Fruit fly (Drosophila melanogaster) whole organism, adult: ENCODE results near the gene Aven.
A peak's percentile ranks its signal among the peaks of the same experiment; 100 is the strongest.

Source experiments
- CG11617 ChIP-seq: fragments of 200-800 bp; sonication (Bioruptor generic); optimal IDR thresholded peaks from 2 replicates; lab custom pipeline; 2017; ENCODE audit warnings: mild to moderate bottlenecking, missing biosample characterization, missing genetic modification reagents, missing genetic modification characterization
- CG12768 ChIP-seq: fragments of 200-800 bp; sonication (Bioruptor generic); optimal IDR thresholded peaks from 2 replicates; lab custom pipeline; 2017; ENCODE audit warnings: missing biosample characterization, missing genetic modification characterization, mild to moderate bottlenecking, moderate library complexity, missing genetic modification reagents
- CG14711 ChIP-seq: fragments of 200-800 bp; sonication (Bioruptor generic); optimal IDR thresholded peaks from 2 replicates; lab custom pipeline; 2018; ENCODE audit warnings: missing biosample characterization, mild to moderate bottlenecking, missing genetic modification characterization, moderate library complexity
- CG1620 ChIP-seq: fragments of 200-800 bp; sonication (Bioruptor generic); optimal IDR thresholded peaks from 2 replicates; lab custom pipeline; 2016; ENCODE audit warnings: missing biosample characterization, missing genetic modification characterization
- CG33017 ChIP-seq: fragments of 200-800 bp; sonication (Bioruptor generic); optimal IDR thresholded peaks from 2 replicates; lab custom pipeline; 2018; ENCODE audit warnings: missing biosample characterization, mild to moderate bottlenecking, missing genetic modification characterization, moderate library complexity
- CG5204 ChIP-seq: fragments of 200-800 bp; sonication (Bioruptor generic); optimal IDR thresholded peaks from 2 replicates; lab custom pipeline; 2016; ENCODE audit warnings: missing biosample characterization, missing genetic modification characterization
- CG7045 ChIP-seq: fragments of 200-800 bp; sonication (Bioruptor generic); optimal IDR thresholded peaks from 2 replicates; lab custom pipeline; 2017; ENCODE audit warnings: missing biosample characterization, mild to moderate bottlenecking, missing genetic modification characterization
- CG7101 ChIP-seq: fragments of 200-800 bp; sonication (Bioruptor generic); optimal IDR thresholded peaks from 2 replicates; lab custom pipeline; 2018; ENCODE audit warnings: missing biosample characterization, mild to moderate bottlenecking, missing genetic modification characterization, moderate library complexity
- Clk ChIP-seq: fragments of 200-800 bp; sonication (Bioruptor generic); optimal IDR thresholded peaks from 2 replicates; lab custom pipeline; 2017; ENCODE audit warnings: missing biosample characterization, missing genetic modification characterization
- Crg-1 ChIP-seq: fragments of 200-800 bp; sonication (Bioruptor generic); optimal IDR thresholded peaks from 2 replicates; lab custom pipeline; 2016; ENCODE audit warnings: missing biosample characterization, missing genetic modification characterization
- Hr96 ChIP-seq: fragments of 200-800 bp; sonication (Bioruptor generic); optimal IDR thresholded peaks from 2 replicates; lab custom pipeline; 2016; ENCODE audit warnings: missing biosample characterization, missing genetic modification characterization
- Mnt ChIP-seq: fragments of 200-800 bp; sonication (Bioruptor generic); optimal IDR thresholded peaks from 2 replicates; lab custom pipeline; 2016; ENCODE audit warnings: missing biosample characterization, mild to moderate bottlenecking, missing genetic modification characterization
- bab1 ChIP-seq: fragments of 200-800 bp; sonication (Bioruptor generic); optimal IDR thresholded peaks from 3 replicates; lab custom pipeline; 2019; ENCODE audit warnings: missing biosample characterization, mild to moderate bottlenecking, missing genetic modification characterization, moderate library complexity
- cic ChIP-seq: fragments of 200-800 bp; sonication (Bioruptor generic); optimal IDR thresholded peaks from 2 replicates; lab custom pipeline; 2017; ENCODE audit warnings: missing biosample characterization, mild to moderate bottlenecking, missing genetic modification characterization, moderate library complexity
- cnc ChIP-seq, 2 experiments: fragments of >200 bp; optimal IDR thresholded peaks; 2 replicates each; lab custom pipeline; 2017
- kay ChIP-seq: fragments of 200-800 bp; sonication (Bioruptor generic); peaks from one replicate; lab custom pipeline; 2016; ENCODE audit warnings: missing biosample characterization, missing genetic modification characterization, borderline replicate concordance
- ovo ChIP-seq: fragments of 200-800 bp; sonication (Bioruptor generic); optimal IDR thresholded peaks from 2 replicates; lab custom pipeline; 2016; ENCODE audit warnings: missing biosample characterization, missing genetic modification characterization
- pad ChIP-seq: fragments of 200-800 bp; sonication (Bioruptor generic); optimal IDR thresholded peaks from 3 replicates; lab custom pipeline; 2017; ENCODE audit warnings: missing biosample characterization, missing genetic modification characterization, mild to moderate bottlenecking, moderate library complexity, missing genetic modification reagents
- tj ChIP-seq: fragments of 200-800 bp; sonication (Bioruptor generic); optimal IDR thresholded peaks from 3 replicates; lab custom pipeline; 2017; ENCODE audit warnings: missing biosample characterization, mild to moderate bottlenecking, missing genetic modification characterization, moderate library complexity
- toe ChIP-seq: fragments of 200-800 bp; sonication (Bioruptor generic); optimal IDR thresholded peaks from 2 replicates; lab custom pipeline; 2016; ENCODE audit warnings: missing biosample characterization, missing genetic modification characterization

Gene Aven

DNA sequence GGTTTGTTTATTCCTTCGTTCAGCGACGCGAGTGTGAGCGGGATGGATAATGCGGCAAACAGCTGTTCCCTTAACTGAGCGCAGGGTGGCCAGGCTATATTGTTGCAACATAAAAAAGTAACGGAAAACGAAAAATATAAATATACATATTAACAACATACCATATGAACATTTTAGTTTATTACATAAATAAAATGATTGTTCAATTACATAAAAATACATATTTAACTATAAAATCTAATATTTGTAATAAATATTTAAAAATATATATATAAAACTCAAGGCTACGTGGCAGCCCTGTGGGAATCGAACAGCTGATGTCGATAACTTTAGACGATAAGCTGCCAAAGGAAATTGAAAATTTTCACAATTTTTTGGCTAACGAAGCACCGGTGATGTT, at the start of gene Aven, which contains the start of gene CG2540:
Aven (minus strand) TSS at position 77 of the 400 bp plus-strand sequence.
CG2540 (plus strand) TSS at position 315 of the 400 bp plus-strand sequence.
- TF ChIP-seq ovo (GFP tag; lab: Kevin White, UChicago) (peak; percentile 87), Hr96 (GFP tag; lab: Kevin White, UChicago) (no peak), tj (peak; percentile 69), CG5204 (GFP tag; lab: Kevin White, UChicago) (no peak), Crg-1 (GFP tag; lab: Kevin White, UChicago) (peak; percentile 66), CG12768 (GFP tag; lab: Kevin White, UChicago) (peak; percentile 71), CG11617 (peak; percentile 91), CG14711 (tag; lab: Kevin White, UChicago) (peak; percentile 99), bab1 (GFP tag; lab: Kevin White, UChicago) (peak; percentile 94), pad (peak; percentile 75), CG7101 (tag; lab: Kevin White, UChicago) (peak; percentile 94), CG7045 (GFP tag; lab: Kevin White, UChicago) (peak; percentile 74), Clk (GFP tag; lab: Kevin White, UChicago) (peak; percentile 37), cic (GFP tag; lab: Kevin White, UChicago) (peak; percentile 45), CG33017 (tag; lab: Kevin White, UChicago) (peak; percentile 87), cnc (optimal IDR thresholded peaks at IDR 0.05; lab: Kevin White, UChicago) (no peak), CG1620 (GFP tag; lab: Kevin White, UChicago) (peak; percentile 31), toe (GFP tag; lab: Kevin White, UChicago) (peak; percentile 34), Mnt (peak; percentile 64), kay (GFP tag; lab: Kevin White, UChicago) (peak; percentile 37)

- TF ChIP-seq Hr96 (GFP tag; lab: Kevin White, UChicago) (no peak), toe (GFP tag; lab: Kevin White, UChicago) (no peak), CG1620 (GFP tag; lab: Kevin White, UChicago) (no peak), CG7101 (tag; lab: Kevin White, UChicago) (no peak), CG7045 (GFP tag; lab: Kevin White, UChicago) (no peak), bab1 (GFP tag; lab: Kevin White, UChicago) (no peak), Clk (GFP tag; lab: Kevin White, UChicago) (no peak), kay (GFP tag; lab: Kevin White, UChicago) (no peak), cic (GFP tag; lab: Kevin White, UChicago) (no peak), Mnt (no peak), ovo (GFP tag; lab: Kevin White, UChicago) (peak; percentile 2), CG11617 (no peak), CG14711 (tag; lab: Kevin White, UChicago) (peak; percentile 45), tj (peak; percentile 76), CG5204 (GFP tag; lab: Kevin White, UChicago) (no peak), pad (no peak), Crg-1 (GFP tag; lab: Kevin White, UChicago) (no peak), CG33017 (tag; lab: Kevin White, UChicago) (no peak), CG12768 (GFP tag; lab: Kevin White, UChicago) (no peak), cnc (optimal IDR thresholded peaks at IDR 0.05; lab: Kevin White, UChicago) (no peak)
These were observed 47.3 kb upstream of the Aven start for dm6 chrX:12676554-12677336.

DNA sequence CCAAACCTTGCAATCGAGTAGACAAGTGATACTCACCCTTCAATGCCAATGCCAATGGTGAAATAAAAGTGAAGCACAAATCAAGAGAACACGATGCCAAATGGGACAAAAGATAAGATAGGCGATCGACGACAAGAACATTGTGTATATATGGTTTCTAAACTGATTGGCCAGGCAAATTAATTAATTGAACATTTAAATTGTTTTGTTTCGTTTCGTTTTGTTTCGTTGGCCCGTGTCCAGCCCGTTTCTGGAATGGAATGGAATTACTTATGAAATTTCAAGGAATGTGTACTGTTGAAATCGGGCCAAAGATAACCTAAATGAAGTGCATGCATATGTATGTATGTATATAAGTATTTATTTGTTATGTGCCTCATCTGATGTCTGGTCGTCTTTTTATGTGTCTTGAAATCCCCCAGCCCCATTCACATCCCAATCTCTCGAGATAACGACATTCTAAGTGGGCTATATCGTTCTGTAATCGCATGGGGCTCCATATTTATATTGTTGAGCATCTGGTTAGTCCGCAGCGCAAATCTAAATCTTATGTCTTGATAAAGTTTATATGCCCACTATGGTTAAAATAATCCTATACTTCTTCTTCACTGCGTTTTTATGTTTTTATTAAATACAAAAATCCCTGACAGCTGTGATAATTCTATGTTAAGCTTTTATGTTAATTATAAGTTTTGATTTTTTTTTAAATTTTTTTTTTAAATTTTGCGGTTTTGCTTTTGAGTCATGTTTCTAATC, 46.5 kb upstream of the Aven start:
- TF ChIP-seq CG1620 (GFP tag; lab: Kevin White, UChicago): no peak
- TF ChIP-seq kay (GFP tag; lab: Kevin White, UChicago): peak; percentile 40

- no peak for TF ChIP-seq CG11617
- peak; percentile 37 for TF ChIP-seq CG14711 (tag; lab: Kevin White, UChicago)
These were observed 45.8 kb upstream of the Aven start for dm6 chrX:12675284-12675683.

- TF ChIP-seq kay (GFP tag; lab: Kevin White, UChicago) (peak; percentile 59), cnc (optimal IDR thresholded peaks at IDR 0.05; lab: Kevin White, UChicago) (no peak)
These were observed 44.5 kb upstream of the Aven start for dm6 chrX:12673833-12674541.
